Fruit fly (Drosophila melanogaster): ENCODE results near the gene tilB.
A peak's percentile ranks its signal among the peaks of the same experiment; 100 is the strongest.

Gene tilB

dm6 chrX:22455509-22456179 is 6.1 kb downstream of the tilB start, which contains the start of gene Usp2 (continued):
- no peak for TF ChIP-seq BtbVII (GFP tag; optimal IDR thresholded peaks at IDR 0.05)
- no peak for TF ChIP-seq Rx (GFP tag; IDR thresholded peaks at IDR 0.05)
- no peak for TF ChIP-seq CG9609 (GFP tag; optimal IDR thresholded peaks at IDR 0.05)
- no peak for TF ChIP-seq Elba2 (GFP tag; optimal IDR thresholded peaks at IDR 0.05)
- no peak for TF ChIP-seq zfh1 (GFP tag; IDR thresholded peaks at IDR 0.05)
- TF ChIP-seq so (GFP tag; IDR thresholded peaks at IDR 0.05), result no peak
- TF ChIP-seq Bgb (GFP tag; IDR thresholded peaks at IDR 0.05; ENCODE audit: partially characterized antibody), result peak; percentile 76
- peak; percentile 7 for TF ChIP-seq CG9817 (tag; optimal IDR thresholded peaks at IDR 0.05)
- no peak for TF ChIP-seq ATbp (GFP tag; optimal IDR thresholded peaks at IDR 0.05)
- peak; percentile 71 for TF ChIP-seq CG17802 (tag; optimal IDR thresholded peaks at IDR 0.05)
- TF ChIP-seq nmo (GFP tag; optimal IDR thresholded peaks at IDR 0.05), result peak; percentile 47
- TF ChIP-seq MBD-R2 (GFP tag; IDR thresholded peaks at IDR 0.05), result no peak
- no peak for TF ChIP-seq CG3281 (GFP tag; optimal IDR thresholded peaks at IDR 0.05)
- no peak for TF ChIP-seq ase (GFP tag; IDR thresholded peaks at IDR 0.05)
- no peak for TF ChIP-seq H2.0 (GFP tag; IDR thresholded peaks at IDR 0.05)
- TF ChIP-seq CG12071 (GFP tag; optimal IDR thresholded peaks at IDR 0.05), result no peak
- peak; percentile 62; the same call in 1 of the 2 replicates for TF ChIP-seq NFAT (GFP tag; IDR thresholded peaks at IDR 0.05)
- TF ChIP-seq CTCF (GFP tag; optimal IDR thresholded peaks at IDR 0.05), result peak; percentile 9
- TF ChIP-seq ewg (GFP tag; optimal IDR thresholded peaks at IDR 0.05), result no peak
- TF ChIP-seq MTF-1 (GFP tag; optimal IDR thresholded peaks at IDR 0.05; ENCODE audit: borderline replicate concordance), result no peak
- TF ChIP-seq yki (optimal IDR thresholded peaks at IDR 0.05), result no peak
- TF ChIP-seq Med (GFP tag), result peak; percentile 72
- no peak for TF ChIP-seq CG17186 (GFP tag; optimal IDR thresholded peaks at IDR 0.05)
- TF ChIP-seq CG7745 (tag; optimal IDR thresholded peaks at IDR 0.05), result no peak
- no peak for TF ChIP-seq lab (GFP tag; optimal IDR thresholded peaks at IDR 0.05)
- TF ChIP-seq CG7963 (GFP tag; IDR thresholded peaks at IDR 0.05; ENCODE audit: partially characterized antibody), result peak; percentile 50; the same call in 1 of the 3 replicates
- TF ChIP-seq ham (GFP tag; IDR thresholded peaks at IDR 0.05), result no peak
- TF ChIP-seq Fer2 (tag; optimal IDR thresholded peaks at IDR 0.05), result no peak
- TF ChIP-seq CG12219 (GFP tag; optimal IDR thresholded peaks at IDR 0.05), result no peak
- TF ChIP-seq ro (GFP tag; IDR thresholded peaks at IDR 0.05), result no peak
- no peak for TF ChIP-seq Stat92E (GFP tag; optimal IDR thresholded peaks at IDR 0.05)
- TF ChIP-seq Xrp1 (GFP tag; IDR thresholded peaks at IDR 0.05), result no peak
- no peak for TF ChIP-seq D (optimal IDR thresholded peaks at IDR 0.05)
- TF ChIP-seq D (GFP tag; optimal IDR thresholded peaks at IDR 0.05), result no peak
- TF ChIP-seq CG7372 (GFP tag; IDR thresholded peaks at IDR 0.05), result no peak
- TF ChIP-seq eyg (GFP tag; optimal IDR thresholded peaks at IDR 0.05), result no peak
- TF ChIP-seq CG10431 (GFP tag; optimal IDR thresholded peaks at IDR 0.05), result no peak
- TF ChIP-seq Oaz (GFP tag; IDR thresholded peaks at IDR 0.05), result no peak
- TF ChIP-seq p53 (GFP tag; optimal IDR thresholded peaks at IDR 0.05), result no peak
- TF ChIP-seq CG4424 (GFP tag; optimal IDR thresholded peaks at IDR 0.05), result no peak
- peak; percentile 85 for TF ChIP-seq Sry-δ (GFP tag; optimal IDR thresholded peaks at IDR 0.05)
- no peak for TF ChIP-seq schlank (tag; optimal IDR thresholded peaks at IDR 0.05)
- no peak for TF ChIP-seq chif (GFP tag; optimal IDR thresholded peaks at IDR 0.05)
- no peak for TF ChIP-seq CG10543 (GFP tag; optimal IDR thresholded peaks at IDR 0.05)
- TF ChIP-seq CG12155 (GFP tag; optimal IDR thresholded peaks at IDR 0.05), result no peak
- TF ChIP-seq aop (GFP tag; IDR thresholded peaks at IDR 0.05), result no peak
- TF ChIP-seq CG4707 (GFP tag; optimal IDR thresholded peaks at IDR 0.05), result no peak
- no peak for TF ChIP-seq HmgZ (tag; optimal IDR thresholded peaks at IDR 0.05)
- no peak for TF ChIP-seq CG10979 (tag; optimal IDR thresholded peaks at IDR 0.05)
- no peak for TF ChIP-seq CG11696 (GFP tag; IDR thresholded peaks at IDR 0.05)
- peak; percentile 96 for TF ChIP-seq CG3995 (GFP tag; optimal IDR thresholded peaks at IDR 0.05)
- no peak for TF ChIP-seq otp (GFP tag; IDR thresholded peaks at IDR 0.05)
